Worm (Caenorhabditis elegans): ENCODE measurements around the gene srg-8.

The srg-8 gene

DNA sequence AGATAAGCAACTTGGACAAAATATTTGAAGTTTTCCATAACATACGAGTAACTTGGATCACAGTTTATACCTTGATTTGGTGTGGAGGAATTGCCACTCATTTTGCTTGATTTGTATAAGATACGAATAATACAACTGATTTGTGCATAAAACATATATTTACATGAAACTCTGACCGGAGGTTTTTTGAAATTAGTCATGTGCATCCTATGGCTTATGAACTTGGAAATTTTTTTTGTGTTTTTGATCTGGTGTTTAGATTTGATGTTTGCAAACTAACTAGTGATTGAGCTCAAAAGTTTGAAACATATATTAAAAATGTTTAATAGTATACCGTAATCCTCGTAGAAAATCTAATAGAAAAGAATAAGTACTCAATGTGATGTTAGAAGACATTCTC is at the start of gene srg-8:
srg-8 (minus strand) TSS at position 101 of the 400 bp plus-strand sequence.
- TF ChIP-seq lin-35 (GFP tag; optimal IDR thresholded peaks at IDR 0.05) (no peak), F33H1.4 (GFP tag; IDR thresholded peaks at IDR 0.05) (no peak), ztf-28 (GFP tag; IDR thresholded peaks at IDR 0.05) (no peak), nfya-2 (GFP tag; IDR thresholded peaks at IDR 0.05) (no peak), tbx-9 (tag; optimal IDR thresholded peaks at IDR 0.05; ENCODE audit: borderline replicate concordance) (no peak), die-1 (tag; optimal IDR thresholded peaks at IDR 0.05) (no peak), ztf-22 (GFP tag; optimal IDR thresholded peaks at IDR 0.05) (no peak), bed-1 (GFP tag; IDR thresholded peaks at IDR 0.05) (no peak), egrh-3 (GFP tag; IDR thresholded peaks at IDR 0.05) (no peak), ama-1 (optimal IDR thresholded peaks at IDR 0.05) (no peak), ama-1 (GFP tag; optimal IDR thresholded peaks at IDR 0.05) (no peak), lir-1 (GFP tag; conservative IDR thresholded peaks at IDR 0.05) (no peak), nfyb-1 (GFP tag; IDR thresholded peaks at IDR 0.05) (no peak), sdz-38 (tag; optimal IDR thresholded peaks at IDR 0.05) (no peak), F57A8.1 (GFP tag; optimal IDR thresholded peaks at IDR 0.05) (no peak), ccch-3 (GFP tag; optimal IDR thresholded peaks at IDR 0.05) (no peak), egl-44 (GFP tag; IDR thresholded peaks at IDR 0.05) (no peak), attf-3 (GFP tag; conservative IDR thresholded peaks at IDR 0.05) (no peak)

DNA sequence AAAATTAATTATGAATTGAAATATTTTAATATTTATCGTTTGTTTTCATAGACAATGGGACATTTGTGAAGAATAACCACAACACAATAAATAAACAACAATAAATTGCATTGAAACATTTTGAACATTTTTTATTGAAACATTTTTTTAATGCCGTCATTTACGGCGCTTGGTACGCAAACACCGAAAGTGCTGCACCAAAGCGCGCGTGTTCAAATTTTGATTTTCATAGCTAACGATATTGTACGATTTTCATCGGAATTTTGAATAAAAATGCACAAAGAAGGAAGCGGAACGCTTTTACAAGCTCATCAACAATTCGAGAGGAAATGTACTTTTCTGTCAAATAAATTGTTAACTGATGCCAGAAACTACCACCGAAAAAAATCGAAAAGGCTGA is 49.1 kb upstream of the srg-8 start:
- TF ChIP-seq dpl-1 (GFP tag; optimal IDR thresholded peaks at IDR 0.05) (peak; percentile 2), T26A5.8 (tag; optimal IDR thresholded peaks at IDR 0.05) (no peak), lin-54 (GFP tag; optimal IDR thresholded peaks at IDR 0.05) (peak; percentile 16), T07F8.4 (tag; optimal IDR thresholded peaks at IDR 0.05) (no peak)

DNA sequence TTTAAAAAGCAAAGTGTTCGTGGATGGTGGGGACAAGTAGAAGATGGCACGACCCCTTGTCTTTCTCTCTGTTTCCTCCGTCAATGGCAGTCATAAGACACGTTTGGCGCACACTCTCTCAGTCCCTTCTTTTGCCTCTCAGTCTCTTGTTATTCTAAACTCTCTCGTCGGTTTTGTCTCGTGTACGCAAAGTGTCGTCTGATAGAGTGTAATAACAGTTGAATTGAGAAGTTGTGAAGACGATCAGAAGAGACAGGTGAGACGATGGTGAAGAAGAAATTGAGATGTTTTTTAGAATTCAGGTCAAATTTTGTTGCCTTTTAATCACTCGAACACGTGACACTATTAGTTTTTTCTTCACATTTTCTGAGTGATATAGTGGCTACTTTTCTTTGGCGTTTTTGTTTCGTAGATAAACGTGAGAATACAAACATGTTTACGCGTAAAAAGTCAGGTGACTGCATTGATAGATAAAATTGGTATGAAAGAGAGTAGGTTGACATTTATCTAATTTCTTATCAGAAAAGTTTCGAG is 48.5 kb upstream of the srg-8 start, which contains the start of gene F47D12.9:
F47D12.9 (minus strand) TSS at position 267 of the 534 bp plus-strand sequence.
- TF ChIP-seq ceh-100 (GFP tag; IDR thresholded peaks at IDR 0.05) = no peak
- TF ChIP-seq B0261.1 (tag; optimal IDR thresholded peaks at IDR 0.05) = no peak
- no peak for TF ChIP-seq F52B5.7 (tag; optimal IDR thresholded peaks at IDR 0.05)
- no peak for TF ChIP-seq hsf-1 (GFP tag; IDR thresholded peaks at IDR 0.05)
- TF ChIP-seq aptf-2 (GFP tag; conservative IDR thresholded peaks at IDR 0.05) = no peak
- no peak for TF ChIP-seq dpl-1 (GFP tag; optimal IDR thresholded peaks at IDR 0.05)
- TF ChIP-seq lsl-1 (GFP tag; optimal IDR thresholded peaks at IDR 0.05) = no peak
- 0 out of 2 replicates have a peak, but pooled peaks have one; percentile 26 for TF ChIP-seq C06A6.2 (GFP tag; conservative IDR thresholded peaks at IDR 0.05)
- peak; percentile 22 for TF ChIP-seq F23B12.7 (tag; optimal IDR thresholded peaks at IDR 0.05; ENCODE audit: insufficient read depth)
- no peak for TF ChIP-seq lsy-27 (tag; optimal IDR thresholded peaks at IDR 0.05; ENCODE audit: borderline replicate concordance, insufficient read depth)
- TF ChIP-seq cebp-1 (GFP tag; IDR thresholded peaks at IDR 0.05) = no peak
- peak; percentile 74 for TF ChIP-seq cebp-1 (tag; optimal IDR thresholded peaks at IDR 0.05)
- TF ChIP-seq akir-1 (GFP tag; optimal IDR thresholded peaks at IDR 0.05) = no peak
- peak; percentile 46; the same call in 1 of the 2 replicates for TF ChIP-seq B0336.3 (GFP tag; IDR thresholded peaks at IDR 0.05)
- no peak for TF ChIP-seq ama-1 (optimal IDR thresholded peaks at IDR 0.05)
- no peak for TF ChIP-seq ama-1 (GFP tag; optimal IDR thresholded peaks at IDR 0.05)
- TF ChIP-seq ztf-18 (tag; optimal IDR thresholded peaks at IDR 0.05) = no peak
- no peak for TF ChIP-seq mes-4 (tag; optimal IDR thresholded peaks at IDR 0.05)
- no peak for TF ChIP-seq atf-7 (tag; optimal IDR thresholded peaks at IDR 0.05)
- no peak for TF ChIP-seq aptf-3 (GFP tag; IDR thresholded peaks at IDR 0.05)
- no peak for TF ChIP-seq mxl-1 (tag; optimal IDR thresholded peaks at IDR 0.05)
- TF ChIP-seq madf-6 (GFP tag; IDR thresholded peaks at IDR 0.05) = 0 out of 2 replicates have a peak, but pooled peaks have one; percentile 8
- TF ChIP-seq let-526 (GFP tag; IDR thresholded peaks at IDR 0.05) = no peak
- no peak for TF ChIP-seq nfya-2 (GFP tag; IDR thresholded peaks at IDR 0.05)
- no peak for TF ChIP-seq T26A5.8 (tag; optimal IDR thresholded peaks at IDR 0.05)
- no peak for TF ChIP-seq lir-1 (GFP tag; conservative IDR thresholded peaks at IDR 0.05)
- no peak for TF ChIP-seq ztf-28 (GFP tag; IDR thresholded peaks at IDR 0.05)
- peak; percentile 81 for TF ChIP-seq lin-40 (tag; optimal IDR thresholded peaks at IDR 0.05)
- TF ChIP-seq attf-5 (GFP tag; optimal IDR thresholded peaks at IDR 0.05) = peak; percentile 82
- peak; percentile 82 for TF ChIP-seq K12H6.12 (tag; optimal IDR thresholded peaks at IDR 0.05)
- TF ChIP-seq ceh-27 (GFP tag; optimal IDR thresholded peaks at IDR 0.05) = peak; percentile 78
